Fruit fly (Drosophila melanogaster) whole organism, prepupa: Measurements from ENCODE around the gene CG6931.

Experiments
- CG1621 ChIP-seq: fragments of 200-800 bp; sonication (Bioruptor generic); optimal IDR thresholded peaks from 3 replicates; lab custom pipeline; 2018; ENCODE audit warnings: missing biosample characterization, mild to moderate bottlenecking, missing genetic modification characterization
- CG3919 ChIP-seq: fragments of 200-800 bp; sonication (Bioruptor generic); optimal IDR thresholded peaks from 3 replicates; lab custom pipeline; 2016; ENCODE audit warnings: missing biosample characterization, missing genetic modification characterization
- CG4318 ChIP-seq: fragments of 200-800 bp; sonication (Bioruptor generic); optimal IDR thresholded peaks from 3 replicates; lab custom pipeline; 2017; ENCODE audit warnings: missing biosample characterization, mild to moderate bottlenecking, missing genetic modification characterization
- CG6854 ChIP-seq: fragments of 200-800 bp; sonication (Bioruptor generic); optimal IDR thresholded peaks from 2 replicates; lab custom pipeline; 2017; ENCODE audit warnings: missing biosample characterization, mild to moderate bottlenecking, missing genetic modification characterization
- Eip78C ChIP-seq: fragments of 200-800 bp; sonication (Bioruptor generic); peaks from one replicate; lab custom pipeline; 2016; ENCODE audit warnings: missing biosample characterization, missing genetic modification characterization
- Ets96B ChIP-seq: fragments of 200-800 bp; optimal IDR thresholded peaks from 2 replicates; lab custom pipeline; 2019; ENCODE audit warnings: missing biosample characterization, mild to moderate bottlenecking, missing genetic modification characterization, moderate library complexity
- Gug ChIP-seq: fragments of 200-800 bp; sonication (Bioruptor generic); IDR thresholded peaks from 2 replicates; pipeline ENCODE4 v1.3.6; 2022; ENCODE audit warnings: missing biosample characterization, missing genetic modification characterization
- Hr39 ChIP-seq: fragments of 200-800 bp; sonication (Bioruptor generic); optimal IDR thresholded peaks from 2 replicates; lab custom pipeline; 2016; ENCODE audit warnings: missing biosample characterization, missing genetic modification characterization
- Smox ChIP-seq: fragments of 200-800 bp; sonication (Bioruptor generic); optimal IDR thresholded peaks from 3 replicates; lab custom pipeline; 2016; ENCODE audit warnings: missing biosample characterization, missing genetic modification characterization
- dac ChIP-seq: fragments of 200-800 bp; sonication (Bioruptor generic); optimal IDR thresholded peaks from 2 replicates; lab custom pipeline; 2017; ENCODE audit warnings: missing biosample characterization, mild to moderate bottlenecking, missing genetic modification characterization
- lz ChIP-seq: fragments of 200-800 bp; sonication (Bioruptor generic); optimal IDR thresholded peaks from 3 replicates; lab custom pipeline; 2016; ENCODE audit warnings: missing biosample characterization, missing genetic modification characterization
- vri ChIP-seq: fragments of 200-800 bp; sonication (Bioruptor generic); optimal IDR thresholded peaks from 3 replicates; lab custom pipeline; 2016; ENCODE audit warnings: missing biosample characterization, mild to moderate bottlenecking, missing genetic modification characterization

DNA sequence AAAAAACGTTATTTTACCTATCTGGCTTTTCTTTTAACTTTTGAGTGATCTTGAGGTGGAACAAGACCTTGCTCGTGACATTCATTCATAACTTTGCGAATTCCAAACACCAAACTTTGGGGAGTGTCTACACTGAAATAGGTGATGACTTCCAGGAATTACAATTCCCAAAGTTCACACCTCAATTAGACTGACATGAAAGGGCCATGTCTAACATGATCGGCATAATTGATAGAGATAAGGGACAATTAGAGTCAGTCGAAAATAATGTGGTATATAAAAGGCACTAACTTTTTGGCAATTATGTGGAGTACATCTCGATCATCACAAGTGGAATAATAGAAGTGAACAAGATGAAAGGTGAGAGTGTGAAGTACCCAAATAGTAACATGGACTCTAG lies 14.7 kb upstream of the CG6931 start, which contains the start of gene CG43896:
- TF ChIP-seq CG1621 (tag; lab: Kevin White, UChicago) = no peak
- TF ChIP-seq Hr39 = no peak
- TF ChIP-seq CG6854 (GFP tag; lab: Kevin White, UChicago) = no peak
- no peak for TF ChIP-seq lz (GFP tag; lab: Kevin White, UChicago)
- TF ChIP-seq Smox = no peak
- TF ChIP-seq Eip78C = no peak
- TF ChIP-seq vri (GFP tag; lab: Kevin White, UChicago) = no peak
- TF ChIP-seq Gug (GFP tag; lab: Robert Waterston, UW) = no peak
- no peak for TF ChIP-seq dac (GFP tag; lab: Kevin White, UChicago)
- no peak for TF ChIP-seq Ets96B (tag; lab: Kevin White, UChicago)
- no peak for TF ChIP-seq CG4318 (GFP tag; lab: Kevin White, UChicago)
- no peak for TF ChIP-seq CG3919 (GFP tag; lab: Kevin White, UChicago)
